Fruit fly (Drosophila melanogaster) ovary, adult (tissue): Measurements from ENCODE around the gene CG17930.

ENCODE experiments used
- CG17801 ChIP-seq: fragments of 200-800 bp; optimal IDR thresholded peaks from 2 replicates; lab custom pipeline; 2019; ENCODE audit warnings: missing biosample characterization, mild to moderate bottlenecking, missing genetic modification characterization, moderate library complexity; ENCODE audit not compliant: partially characterized antibody

The CG17930 gene

DNA sequence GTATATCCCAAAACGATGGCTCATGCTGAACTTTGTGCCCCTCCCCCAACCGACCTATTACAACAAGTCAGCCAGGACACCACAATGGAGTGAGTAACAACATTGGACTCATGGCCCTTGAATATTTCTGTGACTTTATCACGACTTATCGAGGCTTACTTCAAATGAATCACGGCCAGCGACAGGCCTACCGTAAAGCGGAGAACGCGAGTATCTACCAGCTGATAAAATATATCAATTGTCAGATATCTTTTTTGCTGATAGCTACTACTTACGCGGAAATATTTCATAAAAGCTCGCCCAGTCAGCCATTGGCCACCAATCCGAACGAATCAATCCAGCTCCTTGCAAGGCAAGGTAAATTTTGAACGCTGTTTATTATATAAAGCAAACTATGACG, at the start of gene CG17930:
CG17930 (plus strand) TSS at position 301 of the 400 bp plus-strand sequence.
- TF ChIP-seq CG17801 (GFP tag; lab: Kevin White, UChicago) = no peak

DNA sequence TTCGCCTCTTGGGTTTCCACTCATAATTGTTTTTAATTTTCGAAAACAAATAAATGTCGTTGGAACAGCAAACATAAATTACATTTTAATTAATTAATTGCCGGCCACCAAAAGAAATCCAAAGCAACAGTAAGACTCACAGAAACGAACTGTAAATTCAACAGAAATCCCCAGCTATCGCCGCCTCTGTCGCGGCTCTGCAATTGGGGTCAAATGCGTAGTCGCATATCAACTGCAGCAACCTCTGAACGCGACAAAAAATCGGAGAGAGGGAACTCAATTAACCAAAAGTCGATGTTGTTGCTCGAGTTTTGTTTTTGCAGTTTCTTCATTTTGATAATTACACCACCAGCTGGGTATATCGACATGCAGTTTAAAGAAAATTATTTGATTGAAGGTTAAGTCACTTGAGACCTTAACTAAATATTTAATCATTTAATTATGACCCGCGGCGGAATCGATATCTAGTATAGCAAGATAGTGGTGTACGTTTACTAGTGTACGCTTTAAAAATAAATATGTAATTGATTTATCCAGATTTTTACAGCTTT, 48.2 kb upstream of the CG17930 start:
- no peak for TF ChIP-seq CG17801 (GFP tag; lab: Kevin White, UChicago)

- peak; percentile 100 for TF ChIP-seq CG17801 (GFP tag; lab: Kevin White, UChicago)
These were observed 47.3 kb upstream of the CG17930 start for dm6 chr3R:16280003-16280998.

DNA sequence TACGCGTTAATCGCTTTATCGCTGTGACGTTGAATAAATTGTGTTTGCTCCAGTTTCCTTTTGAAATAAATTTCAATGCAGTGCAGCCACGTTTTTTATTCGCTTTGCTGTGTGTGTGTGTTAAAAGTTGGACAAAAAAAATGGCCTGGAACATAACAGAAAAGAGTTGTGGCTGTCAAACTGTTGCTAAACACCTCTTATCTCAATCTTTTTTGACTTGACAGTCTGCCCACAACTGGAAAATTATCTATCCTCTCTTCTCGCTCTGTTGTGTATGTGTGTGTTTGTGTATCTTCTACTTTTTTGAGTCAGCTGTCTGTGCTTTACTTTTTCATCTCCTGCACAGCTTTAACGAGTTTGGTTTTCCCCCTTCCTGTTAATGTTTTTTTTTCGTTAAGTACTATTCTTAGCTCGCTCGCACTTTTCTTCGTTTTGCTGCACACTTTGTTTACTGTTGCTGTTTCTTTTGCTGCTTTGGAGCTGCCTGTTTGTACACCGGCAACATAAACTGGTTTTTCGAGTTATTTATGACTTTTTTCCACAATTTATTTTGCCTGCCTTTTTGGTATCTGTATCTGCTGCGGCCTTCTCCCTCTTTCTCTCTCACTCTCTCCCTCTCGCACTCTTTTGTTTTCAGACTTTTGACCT, 46.5 kb upstream of the CG17930 start:
- no peak for TF ChIP-seq CG17801 (GFP tag; lab: Kevin White, UChicago)

DNA sequence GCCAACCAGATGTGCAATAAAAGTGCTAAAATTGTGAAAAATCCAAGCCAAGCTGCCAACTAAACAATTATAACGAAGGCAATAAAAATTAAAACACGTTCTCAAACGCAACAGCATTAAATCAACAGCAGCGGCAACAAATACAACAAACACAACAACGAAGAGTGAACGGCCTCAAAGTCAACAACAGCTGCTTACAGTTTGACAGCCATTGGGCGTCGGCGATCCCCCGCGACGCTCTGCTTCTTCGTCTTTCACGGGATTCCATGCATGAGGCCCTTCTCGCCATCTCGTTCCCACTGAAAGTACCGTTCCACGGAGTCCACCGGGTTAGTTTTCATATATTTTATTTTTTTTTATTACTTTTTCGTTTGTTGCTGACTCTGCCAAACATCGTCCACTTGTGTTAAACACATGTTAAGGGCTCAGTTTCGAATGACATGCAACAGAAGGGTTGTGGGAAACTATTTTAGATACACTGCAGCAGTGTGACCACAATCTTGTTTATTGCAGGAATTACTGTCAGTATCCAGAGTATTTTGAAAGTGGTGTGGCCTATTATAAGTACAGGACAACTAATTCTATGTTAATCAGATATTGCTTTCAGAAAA, 45.5 kb upstream of the CG17930 start:
- TF ChIP-seq CG17801 (GFP tag; lab: Kevin White, UChicago) = no peak

- TF ChIP-seq CG17801 (GFP tag; lab: Kevin White, UChicago) = no peak
These were observed 43.2 kb upstream of the CG17930 start for dm6 chr3R:16284481-16284880.

DNA sequence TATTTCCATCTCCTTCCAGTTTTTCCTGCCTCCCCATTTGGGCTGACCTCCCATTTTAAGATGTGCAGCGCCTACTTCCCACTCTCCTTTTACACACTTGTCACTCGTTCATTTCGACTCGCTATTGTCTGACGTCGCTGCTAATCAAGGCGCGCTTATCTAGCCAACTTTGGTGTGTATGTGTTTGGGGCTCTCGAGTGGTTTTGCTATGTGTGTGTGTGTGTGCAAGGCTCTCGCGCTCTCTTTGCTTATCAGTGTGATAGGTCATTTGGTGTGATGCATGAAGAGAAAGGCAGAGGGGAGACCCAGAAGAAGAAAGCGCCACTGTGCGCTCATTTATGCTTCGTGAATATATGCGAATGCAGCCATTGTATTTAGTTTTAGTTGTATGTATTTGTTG, 42.7 kb upstream of the CG17930 start:
- no peak for TF ChIP-seq CG17801 (GFP tag; lab: Kevin White, UChicago)

DNA sequence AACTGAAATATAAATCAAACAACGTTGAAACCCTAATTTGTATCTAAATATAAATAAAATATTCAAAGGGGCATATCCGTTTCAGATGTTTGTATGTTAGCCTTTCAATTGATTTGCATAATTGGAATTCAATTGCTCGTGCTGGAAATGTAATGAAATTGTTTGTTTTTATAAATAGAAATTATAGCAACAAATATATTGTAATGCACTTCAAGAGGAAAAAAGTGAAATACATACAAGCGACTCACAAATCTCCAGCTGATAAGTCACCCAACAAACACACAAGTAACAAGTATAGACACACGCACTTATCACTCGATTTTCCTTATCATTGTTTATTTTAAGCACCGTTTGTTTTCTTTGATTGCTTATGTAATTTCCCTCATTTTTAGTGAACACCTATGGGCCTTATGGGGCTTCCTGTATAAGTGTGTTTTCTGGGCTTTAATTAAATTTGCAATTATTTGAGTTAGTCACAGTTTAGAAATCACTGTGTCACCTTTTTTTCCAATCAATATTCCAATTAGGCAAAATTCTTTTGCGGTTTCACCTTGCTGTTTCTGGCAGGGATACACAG, 41.9 kb upstream of the CG17930 start:
- no peak for TF ChIP-seq CG17801 (GFP tag; lab: Kevin White, UChicago)

- TF ChIP-seq CG17801 (GFP tag; lab: Kevin White, UChicago) = no peak
These were observed 40.5 kb upstream of the CG17930 start for dm6 chr3R:16287171-16287570.

- TF ChIP-seq CG17801 (GFP tag; lab: Kevin White, UChicago) = no peak
These were observed 39.8 kb upstream of the CG17930 start for dm6 chr3R:16287850-16288249.

DNA sequence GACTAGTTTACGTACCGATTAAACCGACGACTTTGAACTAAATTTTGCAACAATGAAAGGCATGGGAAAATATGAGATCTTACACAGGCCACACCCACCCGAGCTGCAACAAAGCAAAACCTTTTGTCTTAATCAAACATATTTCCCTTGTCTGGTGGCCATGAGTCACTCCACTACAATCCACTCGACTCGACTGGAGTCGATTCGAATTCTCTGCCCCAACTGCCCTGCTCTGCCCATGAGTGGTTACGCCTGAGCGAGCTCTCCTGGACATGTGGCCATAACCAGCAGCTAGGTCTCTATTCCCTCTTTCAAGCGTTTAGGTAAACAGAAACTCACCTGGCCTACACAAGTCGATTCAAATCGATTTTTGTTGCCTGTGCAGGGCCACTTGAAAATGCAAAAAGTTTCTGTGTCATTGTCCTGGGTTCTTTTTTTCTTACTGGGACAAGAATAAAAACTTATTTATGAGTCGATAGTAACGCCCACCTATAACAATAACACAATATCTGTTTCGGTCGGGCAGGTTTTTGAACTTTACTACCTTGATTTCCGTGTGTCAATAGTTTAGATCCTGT, 38.8 kb upstream of the CG17930 start:
- no peak for TF ChIP-seq CG17801 (GFP tag; lab: Kevin White, UChicago)

dm6 chr3R:16290242-16290824, 37.3 kb upstream of the CG17930 start:
- no peak for TF ChIP-seq CG17801 (GFP tag; lab: Kevin White, UChicago)

DNA sequence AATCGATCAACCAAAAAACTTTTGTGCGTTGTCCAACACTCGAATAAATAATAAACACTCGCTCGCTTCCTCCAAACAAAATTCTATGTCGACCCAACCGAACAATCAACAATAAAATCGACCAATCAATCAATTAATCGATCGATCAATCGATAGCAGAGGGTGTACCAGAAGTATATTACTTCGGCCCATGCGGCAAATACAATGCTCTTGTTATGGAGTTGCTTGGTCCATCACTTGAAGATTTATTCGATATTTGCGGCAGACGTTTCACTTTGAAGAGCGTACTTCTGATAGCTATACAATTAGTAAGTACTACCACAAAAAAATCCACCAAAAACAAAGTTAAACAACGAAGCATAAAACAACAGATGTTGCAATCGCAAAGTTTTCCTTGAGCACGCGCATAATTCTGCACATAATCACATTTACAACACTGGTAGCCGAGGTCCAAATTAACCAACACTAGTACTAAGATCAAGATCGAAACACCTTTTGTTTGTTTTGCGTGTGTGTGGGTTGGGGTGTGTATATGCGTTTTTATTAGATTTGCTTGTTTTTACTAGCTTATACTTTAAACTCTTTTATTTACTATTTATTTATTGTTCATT, 32.0 kb upstream of the CG17930 start:
- no peak for TF ChIP-seq CG17801 (GFP tag; lab: Kevin White, UChicago)
